Worm (Caenorhabditis elegans) whole organism, mixed stage, embryonic: ENCODE data around the gene srh-48.

Experiments
- bed-3 ChIP-seq: fragments of 200-800 bp; sonication (Bioruptor generic); optimal IDR thresholded peaks from 3 replicates; lab custom pipeline; 2018; ENCODE audit warnings: mild to moderate bottlenecking, missing genetic modification characterization, moderate library complexity, missing compliant biosample characterization
- ces-1 ChIP-seq: fragments of 150-350 bp; optimal IDR thresholded peaks from 2 replicates; lab custom pipeline; 2014; ENCODE audit warnings: missing biosample characterization, missing genetic modification reagents, missing genetic modification characterization
- elt-1 ChIP-seq: sonication (generic microtip); optimal IDR thresholded peaks from 2 replicates; lab custom pipeline; 2017; ENCODE audit warnings: missing genetic modification characterization, mild to moderate bottlenecking, missing compliant biosample characterization, antibody characterized with exemption, moderate library complexity, borderline replicate concordance; ENCODE audit not compliant: insufficient read depth
- elt-3 ChIP-seq: fragments of 150-350 bp; optimal IDR thresholded peaks from 2 replicates; lab custom pipeline; 2014; ENCODE audit warnings: missing biosample characterization, missing genetic modification characterization
- flh-1 ChIP-seq: fragments of 200-800 bp; sonication (Bioruptor generic); optimal IDR thresholded peaks from 2 replicates; lab custom pipeline; 2018; ENCODE audit warnings: mild to moderate bottlenecking, missing genetic modification characterization, moderate library complexity, missing compliant biosample characterization
- lin-13 ChIP-seq: fragments of 150-350 bp; optimal IDR thresholded peaks from 2 replicates; lab custom pipeline; 2014; ENCODE audit warnings: missing biosample characterization, missing genetic modification characterization
- pha-4 ChIP-seq: fragments of 150-350 bp; optimal IDR thresholded peaks from 2 replicates; lab custom pipeline; 2018; ENCODE audit warnings: missing biosample characterization, missing genetic modification reagents, missing genetic modification characterization
- sem-2 ChIP-seq: fragments of 200-800 bp; sonication (Bioruptor generic); optimal IDR thresholded peaks from 2 replicates; lab custom pipeline; 2018; ENCODE audit warnings: mild to moderate bottlenecking, missing genetic modification characterization, missing compliant biosample characterization
- unc-39 ChIP-seq: fragments of 150-350 bp; optimal IDR thresholded peaks from 2 replicates; lab custom pipeline; 2014; ENCODE audit warnings: missing biosample characterization, missing genetic modification characterization
- unc-62 ChIP-seq: fragments of 150-350 bp; optimal IDR thresholded peaks from 2 replicates; lab custom pipeline; 2014; ENCODE audit warnings: missing biosample characterization, missing genetic modification reagents, missing genetic modification characterization
- ztf-11 ChIP-seq: fragments of 150-350 bp; optimal IDR thresholded peaks from 2 replicates; lab custom pipeline; 2014; ENCODE audit warnings: missing biosample characterization, missing genetic modification characterization

- no peak for TF ChIP-seq elt-1 (tag; lab: Kevin White, UChicago)
- TF ChIP-seq unc-62: no peak
- TF ChIP-seq pha-4 (tag; lab: Kevin White, UChicago): no peak
- TF ChIP-seq ztf-11 (tag; lab: Kevin White, UChicago): no peak
- no peak for TF ChIP-seq elt-3 (tag; lab: Kevin White, UChicago)
- TF ChIP-seq flh-1: no peak
- no peak for TF ChIP-seq lin-13
- TF ChIP-seq sem-2 (GFP tag; lab: Kevin White, UChicago): no peak
- TF ChIP-seq bed-3 (GFP tag; lab: Kevin White, UChicago): no peak
- TF ChIP-seq ces-1 (GFP tag; lab: Kevin White, UChicago): no peak
- TF ChIP-seq unc-39 (tag; lab: Kevin White, UChicago): no peak
Observed at ce11 chrII:9407020-9407419, 27.1 kb downstream of the srh-48 start, which contains the start of gene mpz-6.
